Worm (Caenorhabditis elegans): ENCODE data around the gene H04M03.12.

DNA sequence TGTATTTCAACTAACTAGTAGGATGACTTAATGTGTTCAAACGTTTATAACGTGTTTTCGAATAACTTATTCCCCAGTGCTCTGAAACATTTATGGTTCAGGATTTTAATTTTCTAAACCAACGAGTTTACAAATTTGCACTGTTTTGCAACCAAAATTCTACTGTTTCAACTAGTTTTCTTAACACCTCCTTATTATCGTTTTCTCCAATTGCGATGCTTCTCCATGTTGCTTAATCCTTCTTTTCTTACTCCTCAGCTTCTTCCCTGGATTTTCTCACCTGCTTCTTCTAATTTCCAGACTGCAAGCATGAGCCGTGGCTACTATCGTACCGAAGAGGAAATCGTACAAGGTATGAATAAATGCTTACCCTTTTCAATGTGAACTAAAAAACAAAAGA, 27.2 kb upstream of the H04M03.12 start, which contains the start of gene lin-33:
- TF ChIP-seq R02D3.7 (tag; optimal IDR thresholded peaks at IDR 0.05), result no peak
- TF ChIP-seq snpc-4 (tag; optimal IDR thresholded peaks at IDR 0.05), result no peak
- no peak for TF ChIP-seq mab-5 (tag; optimal IDR thresholded peaks at IDR 0.05)
- no peak for TF ChIP-seq zag-1 (tag; optimal IDR thresholded peaks at IDR 0.05)
- TF ChIP-seq nhr-6 (tag; optimal IDR thresholded peaks at IDR 0.05), result no peak
- TF ChIP-seq mdl-1 (tag; optimal IDR thresholded peaks at IDR 0.05), result no peak
- TF ChIP-seq nhr-237 (tag; optimal IDR thresholded peaks at IDR 0.05), result no peak
- TF ChIP-seq skn-1 (tag; optimal IDR thresholded peaks at IDR 0.05), result no peak
- TF ChIP-seq ceh-16 (tag; optimal IDR thresholded peaks at IDR 0.05), result no peak
- TF ChIP-seq ztf-11 (tag; optimal IDR thresholded peaks at IDR 0.05), result no peak
- TF ChIP-seq unc-62 (GFP tag; optimal IDR thresholded peaks at IDR 0.05), result no peak
- no peak for TF ChIP-seq ZK546.5 (tag; optimal IDR thresholded peaks at IDR 0.05)
- no peak for TF ChIP-seq fos-1 (tag; optimal IDR thresholded peaks at IDR 0.05)
- TF ChIP-seq nhr-25 (tag; optimal IDR thresholded peaks at IDR 0.05), result no peak

Data from whole organism, L2 larva.